Worm (Caenorhabditis elegans) whole organism, L4 larva: ENCODE results near the gene ser-4.

ENCODE experiments used
- F49E8.2 ChIP-seq: sonication (generic microtip); optimal IDR thresholded peaks from 2 replicates; lab custom pipeline; 2016; ENCODE audit warnings: missing compliant biosample characterization, mild to moderate bottlenecking, missing genetic modification characterization, borderline replicate concordance
- Y75B8A.6 ChIP-seq: fragments of 200-800 bp; sonication (Bioruptor generic); IDR thresholded peaks from 2 replicates; pipeline ENCODE4 v1.3.6; 2022; ENCODE audit warnings: missing genetic modification reagents, missing genetic modification characterization, missing compliant biosample characterization
- aha-1 ChIP-seq: fragments of 150-350 bp; peaks from one replicate; lab custom pipeline; 2014; ENCODE audit warnings: missing biosample characterization, missing genetic modification characterization
- arid-1 ChIP-seq: fragments of 200-800 bp; sonication (Bioruptor generic); conservative IDR thresholded peaks from 2 replicates; pipeline ENCODE4 v1.3.6; 2022; ENCODE audit warnings: missing genetic modification reagents, missing genetic modification characterization, missing compliant biosample characterization
- attf-4 ChIP-seq: sonication (generic microtip); optimal IDR thresholded peaks from 3 replicates; lab custom pipeline; 2017; ENCODE audit warnings: missing biosample characterization, missing genetic modification characterization
- daf-16 ChIP-seq, 3 experiments: sonication (generic microtip); optimal IDR thresholded peaks; 2 replicates each; lab custom pipeline; 2016 to 2017; ENCODE audit warnings: missing genetic modification characterization in 3 of 3, missing genetic modification reagents in 3 of 3, mild to moderate bottlenecking in 2 of 3, missing compliant biosample characterization in 2 of 3, missing biosample characterization in 1 of 3, moderate library complexity in 1 of 3
- dmd-8 ChIP-seq: fragments of 200-800 bp; sonication (Bioruptor generic); IDR thresholded peaks from 2 replicates; pipeline ENCODE4 v1.3.6; 2022; ENCODE audit warnings: missing genetic modification characterization, missing compliant biosample characterization
- dpl-1 ChIP-seq: fragments of 150-350 bp; optimal IDR thresholded peaks from 2 replicates; lab custom pipeline; 2014; ENCODE audit warnings: missing biosample characterization, missing genetic modification reagents, missing genetic modification characterization
- fkh-10 ChIP-seq: fragments of 150-350 bp; optimal IDR thresholded peaks from 2 replicates; lab custom pipeline; 2014; ENCODE audit warnings: missing biosample characterization, missing genetic modification reagents, missing genetic modification characterization
- lin-38 ChIP-seq: fragments of 200-800 bp; sonication (Bioruptor generic); IDR thresholded peaks from 2 replicates; pipeline ENCODE4 v1.3.6; 2022; ENCODE audit warnings: missing genetic modification reagents, missing genetic modification characterization, missing compliant biosample characterization
- lir-3 ChIP-seq: sonication (generic microtip); optimal IDR thresholded peaks from 2 replicates; lab custom pipeline; 2016; ENCODE audit warnings: mild to moderate bottlenecking, missing genetic modification characterization, missing compliant biosample characterization
- lsy-2 ChIP-seq, 2 experiments: fragments of 150-350 bp in 1 of 2; sonication (generic microtip) in 1 of 2; optimal IDR thresholded peaks; 2 replicates each; lab custom pipeline; 2014 to 2017; ENCODE audit warnings: missing biosample characterization in 2 of 2, missing genetic modification characterization in 2 of 2
- madf-5 ChIP-seq, 2 experiments: fragments of 200-800 bp; sonication (Bioruptor generic); IDR thresholded peaks; 2 replicates each; pipeline ENCODE4 v1.3.6; 2022; ENCODE audit warnings: missing compliant biosample characterization in 2 of 2, missing genetic modification characterization in 2 of 2
- mdt-29 ChIP-seq: fragments of 200-800 bp; sonication (Bioruptor generic); IDR thresholded peaks from 2 replicates; pipeline ENCODE4 v1.3.6; 2022; ENCODE audit warnings: missing genetic modification reagents, missing genetic modification characterization, missing compliant biosample characterization
- mep-1 ChIP-seq: fragments of 150-350 bp; sonication (generic microtip); optimal IDR thresholded peaks from 3 replicates; lab custom pipeline; 2014; ENCODE audit warnings: missing biosample characterization, missing genetic modification characterization
- mes-2 ChIP-seq: sonication (generic microtip); optimal IDR thresholded peaks from 2 replicates; lab custom pipeline; 2016; ENCODE audit warnings: missing genotype, mild to moderate bottlenecking, missing genetic modification characterization, missing compliant biosample characterization; ENCODE audit not compliant: poor library complexity, severe bottlenecking
- nhr-10 ChIP-seq: fragments of 150-350 bp; optimal IDR thresholded peaks from 2 replicates; lab custom pipeline; 2014; ENCODE audit warnings: missing biosample characterization, missing genetic modification characterization
- nhr-102 ChIP-seq: sonication (generic microtip); optimal IDR thresholded peaks from 2 replicates; lab custom pipeline; 2016; ENCODE audit warnings: mild to moderate bottlenecking, missing genetic modification characterization, moderate library complexity, missing compliant biosample characterization
- nhr-237 ChIP-seq: sonication (generic microtip); optimal IDR thresholded peaks from 2 replicates; lab custom pipeline; 2017; ENCODE audit warnings: missing biosample characterization, missing genetic modification characterization
- nhr-28 ChIP-seq: fragments of 150-350 bp; optimal IDR thresholded peaks from 2 replicates; lab custom pipeline; 2014; ENCODE audit warnings: missing biosample characterization, missing genetic modification characterization
- nhr-41 ChIP-seq: fragments of 200-800 bp; sonication (Bioruptor generic); IDR thresholded peaks from 2 replicates; pipeline ENCODE4 v1.3.6; 2022; ENCODE audit warnings: missing genetic modification reagents, missing genetic modification characterization, missing compliant biosample characterization
- php-3 ChIP-seq: fragments of 200-800 bp; sonication (Bioruptor generic); IDR thresholded peaks from 2 replicates; pipeline ENCODE4 v1.3.6; 2022; ENCODE audit warnings: missing genetic modification reagents, missing genetic modification characterization, missing compliant biosample characterization
- rbr-2 ChIP-seq: sonication (generic microtip); optimal IDR thresholded peaks from 2 replicates; lab custom pipeline; 2016; ENCODE audit warnings: missing genotype, missing genetic modification characterization, missing compliant biosample characterization
- saeg-2 ChIP-seq: fragments of 200-800 bp; sonication (Bioruptor generic); IDR thresholded peaks from 2 replicates; pipeline ENCODE4 v1.3.6; 2022; ENCODE audit warnings: missing genetic modification reagents, missing genetic modification characterization, missing compliant biosample characterization
- set-16 ChIP-seq: fragments of 200-800 bp; sonication (Bioruptor generic); IDR thresholded peaks from 2 replicates; pipeline ENCODE4 v1.3.6; 2022; ENCODE audit warnings: missing genetic modification reagents, missing genetic modification characterization, missing compliant biosample characterization
- spr-3 ChIP-seq: fragments of 200-800 bp; sonication (Bioruptor generic); optimal IDR thresholded peaks from 2 replicates; lab custom pipeline; 2018; ENCODE audit warnings: mild to moderate bottlenecking, missing genetic modification characterization, missing compliant biosample characterization
- tag-97 ChIP-seq: fragments of 200-800 bp; sonication (Bioruptor generic); IDR thresholded peaks from 2 replicates; pipeline ENCODE4 v1.3.6; 2022; ENCODE audit warnings: missing genetic modification characterization, missing compliant biosample characterization
- unc-39 ChIP-seq: sonication (generic microtip); optimal IDR thresholded peaks from 2 replicates; lab custom pipeline; 2017; ENCODE audit warnings: missing biosample characterization, missing genetic modification characterization
- zip-11 ChIP-seq: fragments of 200-800 bp; sonication (Bioruptor generic); IDR thresholded peaks from 2 replicates; pipeline ENCODE4 v1.3.6; 2022; ENCODE audit warnings: missing genetic modification characterization, missing compliant biosample characterization

Gene ser-4

ce11 chrIII:1733001-1733400 is at the start of gene ser-4:
ser-4 (minus strand) TSS chrIII:1733101.
- no peak for TF ChIP-seq spr-3 (GFP tag; lab: Kevin White, UChicago)
- peak; percentile 28; the same call in 1 of the 2 replicates for TF ChIP-seq set-16
- TF ChIP-seq, all 104 proteins: peak for 1

ce11 chrIII:1777969-1778368 is 45.1 kb upstream of the ser-4 start, which contains the start of gene Y39A3CL.4:
Y39A3CL.4 (minus strand) TSS chrIII:1778069.
- no peak for TF ChIP-seq mdt-29 (GFP tag; lab: Robert Waterston, UW)
- TF ChIP-seq lsy-2 (tag; optimal IDR thresholded peaks at IDR 0.05; lab: Kevin White, UChicago), result no peak
- TF ChIP-seq daf-16 (GFP tag; optimal IDR thresholded peaks at IDR 0.05; lab: Kevin White, UChicago), result no peak
- TF ChIP-seq daf-16 (tag; optimal IDR thresholded peaks at IDR 0.05; lab: Kevin White, UChicago), result peak; percentile 8

ce11 chrIII:1777468-1777867 is 44.6 kb upstream of the ser-4 start, which contains the start of gene Y39A3CL.3:
Y39A3CL.3 (plus strand) TSS chrIII:1777802.
- TF ChIP-seq lir-3 (tag; lab: Kevin White, UChicago), result no peak
- TF ChIP-seq lsy-2 (tag; optimal IDR thresholded peaks at IDR 0.05; lab: Kevin White, UChicago), result peak; percentile 58 to 97
- TF ChIP-seq mep-1 (tag; lab: Kevin White, UChicago), result peak; percentile 3
- TF ChIP-seq lin-38 (GFP tag; lab: Robert Waterston, UW), result no peak
- TF ChIP-seq rbr-2 (tag; lab: Kevin White, UChicago), result no peak
- peak; percentile 51 for TF ChIP-seq dpl-1 (GFP tag; lab: Kevin White, UChicago)
- TF ChIP-seq nhr-28 (tag; lab: Kevin White, UChicago), result no peak
- no peak for TF ChIP-seq php-3 (GFP tag; lab: Robert Waterston, UW)
- TF ChIP-seq madf-5 (GFP tag; IDR thresholded peaks at IDR 0.05; lab: Robert Waterston, UW), result no peak
- peak; percentile 58 for TF ChIP-seq mes-2 (tag; lab: Kevin White, UChicago)
- peak; percentile 50 for TF ChIP-seq aha-1 (tag; lab: Kevin White, UChicago)
- TF ChIP-seq nhr-10 (tag; lab: Kevin White, UChicago), result no peak

ce11 chrIII:1769993-1770392 is 37.1 kb upstream of the ser-4 start, which contains the start of gene tbx-43:
tbx-43 (minus strand) TSS chrIII:1770093.
- TF ChIP-seq unc-39 (tag; lab: Kevin White, UChicago), result no peak
- peak; percentile 25 for TF ChIP-seq aha-1 (tag; lab: Kevin White, UChicago)
- no peak for TF ChIP-seq zip-11 (GFP tag; lab: Robert Waterston, UW)

- TF ChIP-seq set-16, result peak; percentile 82
- no peak for TF ChIP-seq arid-1 (GFP tag; lab: Robert Waterston, UW)
- TF ChIP-seq nhr-28 (tag; lab: Kevin White, UChicago), result no peak
- TF ChIP-seq nhr-237 (tag; lab: Kevin White, UChicago), result no peak
- TF ChIP-seq attf-4 (tag; lab: Kevin White, UChicago), result no peak
- TF ChIP-seq dmd-8 (GFP tag; lab: Robert Waterston, UW), result no peak
- no peak for TF ChIP-seq nhr-102
- no peak for TF ChIP-seq tag-97 (GFP tag; lab: Robert Waterston, UW)
Measured at ce11 chrIII:1764463-1764862, 31.6 kb upstream of the ser-4 start.

- peak; percentile 17 for TF ChIP-seq aha-1 (tag; lab: Kevin White, UChicago)
- TF ChIP-seq nhr-41 (GFP tag; lab: Robert Waterston, UW), result no peak
Measured at ce11 chrIII:1763222-1763621, 30.3 kb upstream of the ser-4 start, which contains the start of gene cnc-6. cnc-6 (plus strand) TSS chrIII:1763522.

DNA sequence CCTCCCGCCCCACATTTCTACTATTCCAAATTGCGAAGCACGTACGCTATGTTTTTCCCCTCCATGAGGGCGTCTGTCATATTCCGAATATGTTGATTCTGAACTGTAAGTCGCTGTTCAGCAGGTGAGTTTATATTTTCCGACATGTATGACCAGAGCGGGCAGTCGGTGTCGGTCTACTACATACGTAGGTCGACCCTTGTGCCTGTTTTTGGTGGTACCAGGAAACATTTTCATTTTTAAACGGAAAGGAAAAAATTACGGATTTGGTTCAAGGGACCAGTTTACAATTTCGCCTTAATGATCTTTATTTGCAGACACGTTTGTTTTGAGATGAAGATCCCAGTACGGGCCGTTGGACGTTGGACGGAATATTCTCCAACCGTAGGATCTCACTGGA is 25.7 kb upstream of the ser-4 start, which contains the start of gene Y46E12A.2:
Gene Y46E12A.2, plus strand, starts transcription at position 301 of the 400 bp plus-strand sequence.
- TF ChIP-seq nhr-10 (tag; lab: Kevin White, UChicago) (no peak), fkh-10 (GFP tag; lab: Kevin White, UChicago) (no peak), F49E8.2 (tag; lab: Kevin White, UChicago) (no peak), Y75B8A.6 (GFP tag; lab: Robert Waterston, UW) (no peak), mdt-29 (GFP tag; lab: Robert Waterston, UW) (no peak), saeg-2 (GFP tag; lab: Robert Waterston, UW) (no peak), arid-1 (GFP tag; lab: Robert Waterston, UW) (no peak)
